Fruit fly (Drosophila melanogaster) Kc167 (cell line): ENCODE results near the gene Sec20.

Experiments used
- Myc ChIP-seq: fragments of >200 bp; optimal IDR thresholded peaks from 2 replicates; lab custom pipeline; 2017; ENCODE audit warnings: missing external identifiers
- Sin3A ChIP-seq: fragments of >200 bp; optimal IDR thresholded peaks from 2 replicates; lab custom pipeline; 2018; ENCODE audit warnings: missing external identifiers
- h ChIP-seq: fragments of >200 bp; optimal IDR thresholded peaks from 3 replicates; lab custom pipeline; 2018; ENCODE audit warnings: missing external identifiers
- insv ChIP-seq: fragments of >200 bp; optimal IDR thresholded peaks from 3 replicates; lab custom pipeline; 2018; ENCODE audit warnings: missing external identifiers
- psq ChIP-seq: fragments of >200 bp; optimal IDR thresholded peaks from 2 replicates; lab custom pipeline; 2017; ENCODE audit warnings: missing external identifiers
- ttk ChIP-seq: sonication (Bioruptor generic); optimal IDR thresholded peaks from 2 replicates; lab custom pipeline; 2017; ENCODE audit warnings: missing external identifiers

The Sec20 gene

dm6 chr3R:5794267-5795089, 29.9 kb downstream of the Sec20 start, which contains the start of the genes PSMG1 and CG10979:
PSMG1 (minus strand) TSS chr3R:5794317.
CG10979 (plus strand) TSS chr3R:5794705.
- TF ChIP-seq h (no peak), ttk (lab: Kevin White, UChicago) (no peak), Myc (lab: Kevin White, UChicago) (no peak), psq (lab: Kevin White, UChicago) (no peak), Sin3A (no peak), insv (no peak)

dm6 chr3R:5791497-5791896, 32.8 kb downstream of the Sec20 start, which contains the start of gene Hpf1:
Hpf1 (plus strand) TSS chr3R:5791879.
- TF ChIP-seq Myc (lab: Kevin White, UChicago) (no peak), ttk (lab: Kevin White, UChicago) (no peak), h (no peak), insv (no peak), Sin3A (no peak), psq (lab: Kevin White, UChicago) (no peak)

dm6 chr3R:5789025-5789953, 35.0 kb downstream of the Sec20 start, which contains the start of the genes Hat1 and Rpn5:
Hat1 (minus strand) TSS chr3R:5789384.
Rpn5 (plus strand) TSS chr3R:5789493.
- TF ChIP-seq Sin3A (no peak), insv (no peak), ttk (lab: Kevin White, UChicago) (no peak), Myc (lab: Kevin White, UChicago) (no peak), h (no peak), psq (lab: Kevin White, UChicago) (no peak)

- TF ChIP-seq ttk (lab: Kevin White, UChicago) (no peak), Sin3A (no peak), h (no peak), psq (lab: Kevin White, UChicago) (no peak), Myc (lab: Kevin White, UChicago) (no peak), insv (no peak)
Observed at dm6 chr3R:5781462-5781861, 42.9 kb downstream of the Sec20 start, which contains the start of gene kat-60L1. kat-60L1 (plus strand) TSS chr3R:5781762.

- TF ChIP-seq Sin3A, result no peak
- no peak for TF ChIP-seq ttk (lab: Kevin White, UChicago)
- TF ChIP-seq Myc (lab: Kevin White, UChicago), result no peak
- no peak for TF ChIP-seq insv
- TF ChIP-seq psq (lab: Kevin White, UChicago), result no peak
- TF ChIP-seq h, result no peak
Observed at dm6 chr3R:5780976-5781375, 43.4 kb downstream of the Sec20 start, which contains the start of gene CG2082. CG2082 (minus strand) TSS chr3R:5781076.

dm6 chr3R:5778731-5779593, 45.4 kb downstream of the Sec20 start, which contains the start of gene jagn:
jagn (plus strand) TSS chr3R:5779315.
- TF ChIP-seq Myc (lab: Kevin White, UChicago) (no peak), insv (no peak), ttk (lab: Kevin White, UChicago) (no peak), psq (lab: Kevin White, UChicago) (no peak), Sin3A (no peak), h (no peak)

- TF ChIP-seq psq (lab: Kevin White, UChicago) (no peak), insv (no peak), ttk (lab: Kevin White, UChicago) (no peak), h (no peak), Myc (lab: Kevin White, UChicago) (no peak), Sin3A (no peak)
Observed at dm6 chr3R:5772433-5772832, 51.9 kb downstream of the Sec20 start.
